Fruit fly (Drosophila melanogaster): Measurements from ENCODE around the gene CG43638.

Gene CG43638

DNA sequence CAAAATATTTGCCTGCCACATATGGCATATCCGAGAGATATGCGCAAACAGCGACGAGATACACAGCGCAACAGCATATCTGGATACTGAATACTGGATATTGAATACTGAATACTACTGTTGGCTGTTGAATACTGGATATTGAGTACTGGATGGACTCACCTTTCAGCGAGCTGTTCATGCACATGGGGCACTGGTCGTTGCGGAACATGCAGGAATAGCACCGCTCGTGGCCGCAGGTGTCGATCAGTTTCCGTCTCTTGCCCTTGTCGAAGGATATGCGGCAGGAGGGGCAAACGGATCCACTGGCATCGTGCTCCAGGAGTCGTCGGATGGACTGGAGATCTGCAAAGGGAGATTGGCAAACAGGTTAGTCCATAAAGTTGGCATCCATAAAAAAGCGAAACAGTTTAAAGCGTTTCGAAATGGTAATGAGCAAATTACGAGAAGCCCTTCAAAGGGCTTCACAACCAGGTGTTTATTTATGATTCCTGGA, 15.8 kb upstream of the CG43638 start:
- TF ChIP-seq h (optimal IDR thresholded peaks at IDR 0.05): no peak
- TF ChIP-seq Myc (optimal IDR thresholded peaks at IDR 0.05): no peak
- TF ChIP-seq ttk (optimal IDR thresholded peaks at IDR 0.05): no peak
- TF ChIP-seq Sin3A (optimal IDR thresholded peaks at IDR 0.05): no peak
- TF ChIP-seq insv (optimal IDR thresholded peaks at IDR 0.05): no peak

DNA sequence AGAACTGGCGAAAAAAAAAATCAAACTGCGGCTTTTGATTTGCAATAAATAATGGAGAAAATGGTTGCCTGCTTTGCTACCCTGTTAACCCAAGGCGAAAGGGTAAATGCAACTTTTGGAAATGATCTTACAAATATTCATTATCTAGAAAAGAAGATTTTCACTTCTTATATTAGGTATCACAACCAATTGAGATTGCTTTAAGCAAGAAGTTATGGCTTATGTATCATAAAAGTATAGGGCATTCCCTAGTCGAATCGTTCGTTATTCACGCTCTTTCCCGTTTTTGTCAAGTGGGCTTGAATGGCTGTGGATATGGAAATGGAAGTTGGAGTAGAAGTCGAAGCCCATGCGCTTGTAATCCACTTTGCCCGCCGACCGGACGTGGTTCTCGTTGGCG, 13.9 kb upstream of the CG43638 start:
- no peak for TF ChIP-seq Sin3A (optimal IDR thresholded peaks at IDR 0.05)

DNA sequence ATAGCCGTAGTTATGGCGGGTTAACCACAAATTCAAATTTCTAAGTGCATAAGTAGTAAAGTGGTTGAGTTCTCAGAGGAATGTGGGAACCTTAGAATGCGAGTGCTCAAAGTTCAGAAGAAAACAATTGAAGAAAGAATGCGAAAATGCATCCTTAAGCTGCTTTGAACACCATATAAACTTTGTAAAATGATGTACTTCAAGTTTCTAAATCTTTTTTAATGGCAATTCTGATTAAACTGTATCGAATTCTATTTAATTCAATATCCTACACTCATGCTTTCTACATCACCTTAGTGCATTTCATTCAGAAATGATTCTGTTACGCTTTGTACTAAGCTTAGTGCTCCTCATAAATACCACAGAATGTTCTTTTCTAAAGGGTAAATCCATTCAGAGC, 12.1 kb upstream of the CG43638 start, which contains the start of gene CG43993:
TSS of gene CG43993 (plus strand) at position 301 of the 400 bp plus-strand sequence.
- TF ChIP-seq Myc (optimal IDR thresholded peaks at IDR 0.05) (no peak), h (optimal IDR thresholded peaks at IDR 0.05) (no peak), ttk (optimal IDR thresholded peaks at IDR 0.05) (no peak), psq (optimal IDR thresholded peaks at IDR 0.05) (no peak), Sin3A (optimal IDR thresholded peaks at IDR 0.05) (no peak), insv (optimal IDR thresholded peaks at IDR 0.05) (no peak)

DNA sequence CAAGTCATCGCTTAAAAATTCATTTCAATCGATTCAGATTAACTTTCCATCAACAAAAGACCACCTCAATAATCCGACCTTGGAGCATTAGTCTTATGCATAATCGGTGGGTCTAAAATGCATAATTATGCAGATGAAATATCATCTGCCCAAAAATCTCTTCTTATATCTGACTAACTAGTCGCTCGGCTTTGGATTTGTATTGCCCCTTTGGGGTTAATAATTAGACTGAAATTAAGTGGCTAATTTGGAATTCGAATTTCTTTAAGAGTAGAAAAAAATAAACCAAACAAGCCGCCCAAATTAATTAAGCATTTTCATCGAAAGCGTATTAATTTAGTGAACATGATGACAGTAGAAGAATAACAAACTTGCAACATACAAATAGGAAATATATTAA, 7.7 kb upstream of the CG43638 start:
- TF ChIP-seq ttk (optimal IDR thresholded peaks at IDR 0.05): no peak

DNA sequence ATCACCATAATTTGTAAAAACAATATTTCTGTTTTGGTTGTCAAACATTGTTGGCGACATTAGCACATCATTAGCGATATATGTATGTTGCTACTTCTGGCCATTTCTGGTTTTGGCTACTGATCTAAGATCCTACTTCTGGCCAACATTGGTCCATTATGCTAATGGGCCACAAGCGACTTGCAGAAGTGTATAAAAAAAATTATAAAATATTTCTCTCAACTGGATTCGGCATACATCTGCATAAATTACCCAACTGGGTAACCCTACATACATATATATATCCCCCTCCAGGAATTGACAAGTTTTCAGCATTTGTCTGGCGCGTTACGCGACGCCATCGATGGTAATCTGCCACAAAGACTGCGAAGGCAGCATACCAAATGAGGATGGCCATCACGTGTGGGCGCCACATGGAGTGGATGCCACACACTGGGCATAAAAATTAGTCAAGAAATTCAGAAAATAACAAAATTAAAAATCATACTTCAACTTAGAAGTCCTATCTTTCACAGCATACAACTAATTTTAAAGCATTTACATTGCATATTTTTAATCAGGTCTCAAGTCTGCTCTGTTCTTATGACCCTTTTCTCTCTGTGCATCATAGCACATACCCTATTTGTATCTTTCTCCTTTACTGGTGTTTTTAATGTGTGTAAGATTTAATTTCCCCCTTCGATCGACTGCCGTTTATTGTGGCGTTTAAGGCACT, 6.8 kb upstream of the CG43638 start:
- no peak for TF ChIP-seq Sin3A (optimal IDR thresholded peaks at IDR 0.05)
- TF ChIP-seq Myc (optimal IDR thresholded peaks at IDR 0.05): no peak
- TF ChIP-seq h (optimal IDR thresholded peaks at IDR 0.05): no peak
- no peak for TF ChIP-seq insv (optimal IDR thresholded peaks at IDR 0.05)
- TF ChIP-seq ttk (optimal IDR thresholded peaks at IDR 0.05): no peak
- no peak for TF ChIP-seq psq (optimal IDR thresholded peaks at IDR 0.05)

DNA sequence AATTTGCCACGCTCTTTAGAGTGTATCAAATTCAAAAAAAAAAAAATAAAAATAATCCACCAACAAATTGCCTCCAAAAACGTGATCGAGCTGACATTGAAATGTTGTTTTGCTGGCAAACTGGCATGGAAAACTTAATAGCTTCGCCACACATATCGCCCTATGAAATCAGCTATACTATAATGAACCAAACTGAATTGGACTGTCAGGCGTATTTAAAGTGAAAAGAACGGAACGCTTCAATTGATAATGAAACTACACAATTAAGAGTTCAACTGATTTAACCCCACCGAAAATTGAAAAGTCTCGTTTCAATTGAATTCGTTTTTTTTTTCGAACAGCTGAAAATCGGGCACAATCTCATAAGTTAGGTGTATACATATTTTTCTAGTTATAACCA, 5.3 kb upstream of the CG43638 start:
- TF ChIP-seq psq (optimal IDR thresholded peaks at IDR 0.05) (no peak), h (optimal IDR thresholded peaks at IDR 0.05) (no peak), Myc (optimal IDR thresholded peaks at IDR 0.05) (no peak), ttk (optimal IDR thresholded peaks at IDR 0.05) (no peak), insv (optimal IDR thresholded peaks at IDR 0.05) (no peak), Sin3A (optimal IDR thresholded peaks at IDR 0.05) (no peak)

DNA sequence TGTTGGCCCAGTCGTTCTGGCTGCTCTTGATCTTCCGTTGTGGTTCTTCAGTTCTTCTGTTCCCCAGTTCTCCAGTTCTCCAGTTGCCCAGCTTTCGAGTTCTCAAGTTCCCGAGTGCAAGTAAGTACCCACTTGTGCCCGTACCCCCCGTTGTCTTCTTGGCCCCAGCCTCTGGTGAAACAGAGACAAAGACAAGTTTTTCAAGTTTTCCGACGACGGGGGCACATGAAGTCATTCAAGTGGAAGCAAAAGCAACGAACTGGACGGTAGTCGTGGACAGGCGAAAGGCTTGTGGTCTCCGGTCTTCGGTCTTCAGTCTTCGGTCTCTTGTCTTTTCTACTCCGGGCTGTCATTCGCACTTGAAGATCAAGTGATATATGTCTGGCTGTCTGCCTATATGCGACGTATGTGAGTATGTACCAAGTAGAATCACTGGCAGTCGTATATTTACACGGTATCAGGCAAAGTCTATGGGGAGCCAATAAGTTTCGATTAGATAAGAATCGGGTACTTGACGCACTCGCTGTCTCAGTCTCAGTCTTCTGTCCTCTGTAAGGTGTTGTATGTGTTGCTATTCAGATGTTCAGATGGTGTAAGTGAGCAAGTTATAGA, 4.0 kb upstream of the CG43638 start:
- no peak for TF ChIP-seq psq (optimal IDR thresholded peaks at IDR 0.05)
- TF ChIP-seq ttk (optimal IDR thresholded peaks at IDR 0.05): no peak
- no peak for TF ChIP-seq h (optimal IDR thresholded peaks at IDR 0.05)
- no peak for TF ChIP-seq Sin3A (optimal IDR thresholded peaks at IDR 0.05)
- no peak for TF ChIP-seq insv (optimal IDR thresholded peaks at IDR 0.05)
- no peak for TF ChIP-seq Myc (optimal IDR thresholded peaks at IDR 0.05)

DNA sequence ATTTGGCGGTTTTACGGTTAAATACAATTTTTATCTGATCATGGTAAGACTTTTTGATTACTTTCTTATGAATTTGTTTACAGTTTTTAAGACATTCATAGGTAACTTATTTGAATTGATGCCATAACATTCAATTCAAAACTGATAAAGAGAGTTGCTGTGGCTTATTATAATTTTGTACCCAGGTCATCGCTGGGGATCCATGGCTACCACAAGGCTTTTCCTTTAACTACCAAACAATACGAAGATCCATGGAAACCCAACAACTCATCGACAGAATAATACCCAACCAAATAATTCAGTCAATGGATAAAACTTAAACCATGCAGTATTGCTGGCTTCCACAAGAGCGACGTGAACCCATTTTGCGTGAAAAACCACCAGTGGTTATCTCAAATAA, 2.3 kb upstream of the CG43638 start, which contains the start of gene CG6793:
TSS of gene CG6793 (plus strand) at position 301 of the 400 bp plus-strand sequence.
- TF ChIP-seq Myc (optimal IDR thresholded peaks at IDR 0.05) (no peak), insv (optimal IDR thresholded peaks at IDR 0.05) (no peak), Sin3A (optimal IDR thresholded peaks at IDR 0.05) (no peak), h (optimal IDR thresholded peaks at IDR 0.05) (no peak)

DNA sequence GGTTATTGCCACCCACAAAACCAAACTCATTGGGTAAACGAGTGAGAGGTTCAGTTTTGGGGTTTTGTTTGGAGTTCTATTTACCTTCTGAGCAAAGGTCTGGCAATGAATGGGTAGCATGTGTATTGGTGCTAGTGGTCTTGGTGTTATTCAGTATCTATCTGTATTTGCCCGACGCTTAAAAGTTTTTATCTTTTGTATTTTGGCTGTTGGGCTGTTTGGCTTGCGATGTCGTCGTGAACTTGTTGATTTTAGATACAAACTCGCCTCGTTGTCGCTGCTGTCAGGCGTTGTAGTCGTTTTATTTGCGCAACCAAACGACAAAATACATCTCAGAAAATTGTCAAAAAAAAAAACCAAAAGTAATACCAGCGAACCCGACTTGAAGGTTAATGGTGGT, 1.1 kb downstream of the CG43638 start:
- TF ChIP-seq h (optimal IDR thresholded peaks at IDR 0.05) (no peak), Myc (optimal IDR thresholded peaks at IDR 0.05) (no peak), ttk (optimal IDR thresholded peaks at IDR 0.05) (no peak), insv (optimal IDR thresholded peaks at IDR 0.05) (no peak), Sin3A (optimal IDR thresholded peaks at IDR 0.05) (no peak), psq (optimal IDR thresholded peaks at IDR 0.05) (no peak)

DNA sequence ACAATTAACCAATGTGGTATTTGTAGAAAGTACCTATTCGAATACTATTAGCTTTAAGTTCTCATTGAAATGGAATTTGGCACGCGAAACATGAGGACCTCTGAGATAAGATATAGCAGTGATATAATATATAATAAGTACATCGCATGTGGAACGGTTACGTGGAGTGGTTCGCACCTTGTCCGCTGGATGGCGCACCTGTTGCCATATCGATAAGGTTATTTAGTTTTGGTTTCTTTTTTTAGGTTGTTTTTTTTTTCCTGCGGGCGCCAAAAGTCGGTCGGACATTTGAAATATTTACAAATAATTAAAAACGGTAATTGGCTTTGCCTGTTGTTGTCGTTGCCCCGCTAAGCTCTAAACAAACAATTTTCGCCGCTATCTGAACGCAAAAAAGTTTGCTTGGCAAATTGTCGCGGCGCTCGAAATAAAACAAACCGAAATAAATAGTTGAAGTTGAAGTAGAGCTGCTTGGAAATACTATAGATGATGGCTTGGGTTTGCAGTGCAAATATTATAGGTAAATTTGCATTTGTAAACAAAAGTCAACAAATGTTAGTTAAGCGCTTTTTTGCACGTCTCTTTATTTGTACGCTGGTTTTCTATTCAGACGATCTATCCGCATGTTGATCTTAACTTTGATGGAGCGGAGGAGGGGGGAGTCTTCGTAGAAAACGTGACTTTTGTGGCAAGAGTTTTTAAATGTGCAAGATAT, 5.4 kb downstream of the CG43638 start:
- TF ChIP-seq h (optimal IDR thresholded peaks at IDR 0.05) (no peak), ttk (optimal IDR thresholded peaks at IDR 0.05) (no peak), insv (optimal IDR thresholded peaks at IDR 0.05) (no peak), Sin3A (optimal IDR thresholded peaks at IDR 0.05) (no peak), Myc (optimal IDR thresholded peaks at IDR 0.05) (no peak), psq (optimal IDR thresholded peaks at IDR 0.05) (no peak)

DNA sequence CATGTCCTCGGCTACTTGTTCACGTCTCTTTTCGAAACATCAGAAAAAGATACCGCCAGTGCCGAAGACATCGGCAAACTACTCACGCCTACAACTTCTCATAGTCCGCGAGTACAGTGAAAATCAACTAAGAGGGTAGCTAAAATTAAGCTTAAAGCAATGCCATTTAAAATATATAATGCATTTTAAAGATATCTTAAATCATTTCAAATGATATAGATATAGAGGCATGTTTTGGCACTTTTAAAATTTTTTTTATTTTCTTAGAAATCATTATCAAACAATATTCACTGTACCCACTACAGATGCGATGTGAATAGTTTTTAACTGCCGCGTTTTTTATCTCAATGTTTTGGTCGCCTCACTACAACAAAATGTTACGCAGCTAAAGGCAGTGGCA, 6.2 kb downstream of the CG43638 start:
- no peak for TF ChIP-seq ttk (optimal IDR thresholded peaks at IDR 0.05)
- no peak for TF ChIP-seq Myc (optimal IDR thresholded peaks at IDR 0.05)
- no peak for TF ChIP-seq insv (optimal IDR thresholded peaks at IDR 0.05)
- TF ChIP-seq Sin3A (optimal IDR thresholded peaks at IDR 0.05): no peak
- TF ChIP-seq psq (optimal IDR thresholded peaks at IDR 0.05): no peak
- TF ChIP-seq h (optimal IDR thresholded peaks at IDR 0.05): no peak

DNA sequence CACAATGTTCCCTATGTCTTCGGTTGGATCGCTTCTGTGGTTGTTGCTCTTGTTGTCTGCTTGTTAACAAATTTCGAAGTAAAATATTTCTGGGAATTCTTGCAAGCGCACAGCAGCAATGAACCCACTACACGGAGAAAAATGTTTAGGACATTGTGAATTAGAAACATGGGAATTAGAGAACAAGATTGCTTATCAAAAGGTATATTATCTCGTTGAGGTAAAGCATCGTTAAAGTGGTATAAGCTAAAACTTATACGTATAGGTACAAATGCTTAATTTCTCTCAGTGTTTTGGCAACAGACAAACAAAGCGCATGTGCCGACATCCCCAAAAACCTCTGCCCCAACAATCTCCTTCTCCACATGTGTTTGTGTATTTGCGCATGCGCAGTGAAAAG, 9.3 kb downstream of the CG43638 start:
- TF ChIP-seq ttk (optimal IDR thresholded peaks at IDR 0.05): no peak
- TF ChIP-seq psq (optimal IDR thresholded peaks at IDR 0.05): no peak
- TF ChIP-seq h (optimal IDR thresholded peaks at IDR 0.05): no peak
- TF ChIP-seq insv (optimal IDR thresholded peaks at IDR 0.05): no peak
- TF ChIP-seq Myc (optimal IDR thresholded peaks at IDR 0.05): no peak
- TF ChIP-seq Sin3A (optimal IDR thresholded peaks at IDR 0.05): no peak

Measured in Kc167 (cell line).